Worm (Caenorhabditis elegans) whole organism, mixed stage, embryonic: Measurements from ENCODE around the gene D2023.3.
A peak's percentile ranks its signal among the peaks of the same experiment; 100 is the strongest.

ENCODE experiments used
- bed-3 ChIP-seq: fragments of 200-800 bp; sonication (Bioruptor generic); optimal IDR thresholded peaks from 3 replicates; lab custom pipeline; 2018; ENCODE audit warnings: mild to moderate bottlenecking, missing genetic modification characterization, moderate library complexity, missing compliant biosample characterization
- mab-5 ChIP-seq: fragments of 150-350 bp; optimal IDR thresholded peaks from 2 replicates; lab custom pipeline; 2014; ENCODE audit warnings: missing biosample characterization, missing genetic modification characterization
- mls-2 ChIP-seq: sonication (generic microtip); optimal IDR thresholded peaks from 2 replicates; lab custom pipeline; 2016; ENCODE audit warnings: mild to moderate bottlenecking, missing genetic modification characterization, moderate library complexity, missing compliant biosample characterization
- nhr-12 ChIP-seq: fragments of 150-350 bp; optimal IDR thresholded peaks from 2 replicates; lab custom pipeline; 2014; ENCODE audit warnings: missing biosample characterization, missing genetic modification characterization
- nhr-2 ChIP-seq: fragments of 150-350 bp; optimal IDR thresholded peaks from 2 replicates; lab custom pipeline; 2014; ENCODE audit warnings: missing biosample characterization, missing genetic modification characterization
- nhr-237 ChIP-seq: fragments of 150-350 bp; optimal IDR thresholded peaks from 2 replicates; lab custom pipeline; 2014; ENCODE audit warnings: missing biosample characterization, missing genetic modification characterization
- nhr-28 ChIP-seq: fragments of 150-350 bp; optimal IDR thresholded peaks from 2 replicates; lab custom pipeline; 2014; ENCODE audit warnings: missing biosample characterization, missing genetic modification characterization
- nhr-76 ChIP-seq: sonication (generic microtip); optimal IDR thresholded peaks from 2 replicates; lab custom pipeline; 2017; ENCODE audit warnings: missing biosample characterization, missing genetic modification characterization
- pha-4 ChIP-seq: fragments of 150-350 bp; optimal IDR thresholded peaks from 2 replicates; lab custom pipeline; 2018; ENCODE audit warnings: missing biosample characterization, missing genetic modification reagents, missing genetic modification characterization
- snpc-4 ChIP-seq: fragments of 150-350 bp; optimal IDR thresholded peaks from 2 replicates; lab custom pipeline; 2014; ENCODE audit warnings: missing biosample characterization, missing genetic modification characterization
- zip-8 ChIP-seq: fragments of 150-350 bp; optimal IDR thresholded peaks from 2 replicates; lab custom pipeline; 2014; ENCODE audit warnings: missing biosample characterization, missing genetic modification characterization
- ztf-11 ChIP-seq: fragments of 150-350 bp; optimal IDR thresholded peaks from 2 replicates; lab custom pipeline; 2014; ENCODE audit warnings: missing biosample characterization, missing genetic modification characterization

DNA sequence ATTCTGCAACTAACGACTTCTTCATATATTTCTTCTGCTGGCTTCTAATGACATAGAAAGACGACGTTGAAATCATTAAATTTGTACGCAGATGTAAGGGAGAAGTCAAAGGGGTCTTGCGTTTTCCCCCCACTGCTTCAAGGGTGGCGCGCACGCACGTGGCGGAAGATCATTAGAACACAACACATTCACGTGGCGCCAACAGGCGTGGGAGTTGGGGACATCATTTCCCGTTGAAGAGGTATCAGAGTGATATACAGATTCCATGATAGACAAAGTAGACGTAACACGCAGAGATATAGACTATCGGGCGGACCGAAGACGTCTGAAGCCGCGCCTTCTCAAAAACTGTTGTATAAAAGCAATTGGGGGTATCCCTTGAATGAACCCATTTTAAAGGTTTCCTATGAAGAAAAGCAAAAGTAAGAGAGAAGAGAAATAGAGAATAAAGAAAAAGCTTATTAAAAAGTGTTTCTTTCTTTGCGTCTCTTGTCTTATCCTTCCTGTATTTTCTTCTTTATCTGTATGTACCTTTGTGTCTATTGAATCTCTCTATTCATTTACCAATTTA lies 12.5 kb downstream of the D2023.3 start:
- TF ChIP-seq mab-5 (tag; lab: Kevin White, UChicago) = no peak
- no peak for TF ChIP-seq pha-4 (tag; lab: Kevin White, UChicago)
- no peak for TF ChIP-seq snpc-4 (tag; lab: Kevin White, UChicago)
- no peak for TF ChIP-seq bed-3 (GFP tag; lab: Kevin White, UChicago)
- no peak for TF ChIP-seq nhr-2 (tag; lab: Kevin White, UChicago)
- TF ChIP-seq nhr-237 (tag; lab: Kevin White, UChicago) = peak; percentile 38
- no peak for TF ChIP-seq ztf-11 (tag; lab: Kevin White, UChicago)
- TF ChIP-seq zip-8 (tag; lab: Kevin White, UChicago) = no peak
- no peak for TF ChIP-seq mls-2 (tag; lab: Kevin White, UChicago)
- TF ChIP-seq nhr-28 (tag; lab: Kevin White, UChicago) = no peak
- no peak for TF ChIP-seq nhr-76 (tag; lab: Kevin White, UChicago)
- no peak for TF ChIP-seq nhr-12
